Fruit fly (Drosophila melanogaster): ENCODE data around the gene CG12229.

- no peak for TF ChIP-seq usp (GFP tag; optimal IDR thresholded peaks at IDR 0.05)
- TF ChIP-seq lola (GFP tag; optimal IDR thresholded peaks at IDR 0.05) = no peak
- TF ChIP-seq woc (GFP tag; optimal IDR thresholded peaks at IDR 0.05) = no peak
- TF ChIP-seq OdsH (GFP tag; optimal IDR thresholded peaks at IDR 0.05) = peak; percentile 23
- TF ChIP-seq ey (GFP tag; optimal IDR thresholded peaks at IDR 0.05) = peak; percentile 18
- peak; percentile 40 for TF ChIP-seq psq (GFP tag; optimal IDR thresholded peaks at IDR 0.05)
- TF ChIP-seq Abd-B (GFP tag; optimal IDR thresholded peaks at IDR 0.05) = no peak
- TF ChIP-seq brk (GFP tag; optimal IDR thresholded peaks at IDR 0.05) = no peak
- TF ChIP-seq Hr78 (GFP tag; optimal IDR thresholded peaks at IDR 0.05) = no peak
- no peak for TF ChIP-seq Dif (GFP tag; optimal IDR thresholded peaks at IDR 0.05; ENCODE audit: partially characterized antibody)
- no peak for TF ChIP-seq pan (optimal IDR thresholded peaks at IDR 0.05)
- TF ChIP-seq Myc (optimal IDR thresholded peaks at IDR 0.05) = no peak
- no peak for TF ChIP-seq dsf (GFP tag; optimal IDR thresholded peaks at IDR 0.05; ENCODE audit: borderline replicate concordance)
- no peak for TF ChIP-seq dl (GFP tag; optimal IDR thresholded peaks at IDR 0.05; ENCODE audit: insufficient read depth in 1 of 2, partially characterized antibody in 2 of 2)
Measured at dm6 chr3L:17415967-17416749, 20.1 kb downstream of the CG12229 start.
